Worm (Caenorhabditis elegans) whole organism, L4/young adult: Measurements from ENCODE around the gene fbxa-105.
"Not testable (repeated sequence)": the region's sequence is repeated elsewhere in the genome, so short reads cannot be mapped to it uniquely, and the experiment has no call there.

ENCODE experiments used
- W03F9.2 ChIP-seq: fragments of 150-350 bp; optimal IDR thresholded peaks from 2 replicates; lab custom pipeline; 2014; ENCODE audit warnings: missing biosample characterization, missing genetic modification characterization
- dao-5 ChIP-seq: sonication (generic microtip); optimal IDR thresholded peaks from 2 replicates; lab custom pipeline; 2016; ENCODE audit warnings: missing genotype, missing genetic modification characterization, moderate library complexity, missing compliant biosample characterization
- him-1 ChIP-seq: sonication (generic microtip); optimal IDR thresholded peaks from 2 replicates; lab custom pipeline; 2016; ENCODE audit warnings: missing genotype, missing genetic modification reagents, missing genetic modification characterization, missing compliant biosample characterization

fbxa-105 gene

DNA sequence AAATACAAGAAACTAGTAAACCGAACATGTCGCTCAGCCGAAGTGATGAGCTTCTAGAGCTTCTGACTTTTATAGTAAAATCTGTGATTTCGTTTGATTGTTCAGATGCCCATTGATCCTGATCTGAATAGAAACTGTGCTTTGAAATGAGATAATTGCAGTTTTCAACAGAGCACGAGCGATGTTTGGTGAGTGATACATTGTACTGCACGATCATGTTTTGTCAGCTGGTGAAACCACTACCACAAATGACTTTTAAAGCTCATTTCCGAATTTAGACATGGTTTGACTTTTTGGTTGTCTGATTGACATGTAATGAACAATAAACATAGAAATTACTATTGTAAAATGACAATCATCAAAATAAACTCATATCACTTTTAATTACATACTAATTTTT, 36.4 kb downstream of the fbxa-105 start, which contains the start of gene tag-293:
TSS of gene tag-293 (minus strand) at position 101 of the 400 bp plus-strand sequence.
- TF ChIP-seq W03F9.2 (no peak), dao-5 (tag; lab: Kevin White, UChicago) (no peak), him-1 (tag; lab: Kevin White, UChicago) (no peak)

ce11 chrV:7353602-7354001, 38.2 kb downstream of the fbxa-105 start:
- TF ChIP-seq W03F9.2 (no peak), him-1 (tag; lab: Kevin White, UChicago) (no peak), dao-5 (tag; lab: Kevin White, UChicago) (no peak)

DNA sequence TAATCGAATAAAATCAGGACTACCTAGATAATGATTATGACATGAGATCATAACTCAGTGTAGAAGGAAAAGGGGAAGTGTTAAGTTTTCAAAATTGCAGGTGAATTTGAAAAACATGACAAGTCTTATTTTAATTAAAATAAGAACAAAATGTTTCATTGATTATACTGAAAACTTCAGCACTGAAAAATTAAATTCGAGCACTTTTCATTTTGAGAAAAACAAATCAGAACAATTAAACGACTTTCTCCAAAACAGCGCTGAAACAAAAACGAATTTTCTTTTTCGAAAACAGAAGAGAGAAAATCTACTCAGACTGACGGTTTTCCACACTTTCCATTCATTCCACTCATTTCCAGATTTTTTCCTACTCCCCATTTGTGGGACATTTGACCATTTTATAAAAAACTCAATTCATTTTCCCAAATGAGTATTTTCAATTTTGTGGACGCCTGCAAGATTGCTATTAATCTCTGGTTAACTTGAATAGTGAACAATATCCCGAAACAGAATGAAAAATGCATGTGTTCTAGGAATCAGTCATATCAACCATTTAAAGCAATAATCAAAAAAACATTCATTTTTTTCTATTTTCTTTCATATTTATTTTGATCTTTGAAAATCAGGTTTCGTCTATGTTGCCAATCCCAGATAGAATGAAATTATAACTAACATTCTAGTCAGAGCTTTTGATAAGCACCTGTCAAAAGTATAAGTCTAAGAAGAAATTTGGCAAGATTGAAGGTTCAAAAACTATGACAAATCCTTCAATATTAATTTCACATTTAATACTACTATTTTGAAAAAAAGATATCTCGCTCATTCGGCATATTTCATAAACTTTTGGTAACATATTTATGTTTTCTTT, 39.4 kb downstream of the fbxa-105 start, which contains the start of the genes srh-231 and srh-275:
TSS of gene srh-231 (minus strand) at position 51 of the 868 bp plus-strand sequence.
TSS of gene srh-275 (plus strand) at position 818 of the 868 bp plus-strand sequence.
- TF ChIP-seq dao-5 (tag; lab: Kevin White, UChicago): no peak
- no peak for TF ChIP-seq W03F9.2
- no peak for TF ChIP-seq him-1 (tag; lab: Kevin White, UChicago)

- TF ChIP-seq him-1 (tag; lab: Kevin White, UChicago) (no peak), W03F9.2 (no peak), dao-5 (tag; lab: Kevin White, UChicago) (no peak)
These were observed 42.3 kb downstream of the fbxa-105 start, which contains the start of gene nhr-149 for ce11 chrV:7349541-7349940. Gene nhr-149, minus strand, starts transcription at chrV:7349641.

DNA sequence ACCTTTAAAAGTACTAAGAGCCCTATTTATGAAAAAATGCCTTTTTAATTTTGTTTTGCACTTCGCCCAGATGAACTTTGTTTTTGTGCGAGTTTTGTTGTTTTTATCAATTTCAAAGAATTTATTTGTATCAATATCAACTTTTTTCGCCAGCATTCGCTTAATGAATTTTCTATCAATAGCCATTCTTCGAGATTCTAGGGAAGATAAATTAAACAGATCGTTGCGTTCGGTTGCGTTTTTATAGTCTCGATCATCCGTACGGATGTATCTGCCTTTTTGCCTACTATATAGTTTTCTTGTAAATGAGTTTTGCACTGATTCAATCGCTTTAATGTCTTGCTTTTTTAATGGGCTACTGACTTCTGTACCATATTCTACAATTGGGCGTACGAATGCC, 46.3 kb downstream of the fbxa-105 start, which contains the start of gene nhr-147:
TSS of gene nhr-147 (plus strand) at position 301 of the 400 bp plus-strand sequence.
- TF ChIP-seq him-1 (tag; lab: Kevin White, UChicago); dao-5 (tag; lab: Kevin White, UChicago); W03F9.2: not testable (repeated sequence)

ce11 chrV:7343522-7343921, 48.3 kb downstream of the fbxa-105 start, which contains the start of gene srh-244:
Gene srh-244, plus strand, starts transcription at chrV:7343822.
- TF ChIP-seq him-1 (tag; lab: Kevin White, UChicago) (no peak), W03F9.2 (no peak), dao-5 (tag; lab: Kevin White, UChicago) (no peak)

DNA sequence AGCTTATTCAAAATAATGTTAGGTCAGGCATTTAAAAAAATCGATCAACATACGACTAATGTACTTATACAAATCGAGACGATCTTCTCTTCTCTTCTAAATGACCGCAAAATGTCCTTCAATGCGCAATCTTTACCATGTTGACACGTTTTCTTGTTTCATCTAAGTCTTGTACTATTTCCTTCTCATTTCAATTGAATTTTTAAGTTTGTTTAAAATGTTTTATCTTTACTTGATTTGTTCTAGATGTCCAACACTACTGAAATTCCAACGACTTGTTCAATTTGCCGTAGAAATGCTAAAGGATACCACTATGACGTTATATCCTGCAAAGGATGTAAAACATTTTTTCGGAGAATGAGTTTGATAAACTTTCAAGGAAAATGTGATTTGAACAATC, 49.9 kb downstream of the fbxa-105 start, which contains the start of the genes nhr-263 and nhr-148:
TSS of gene nhr-263 (minus strand) at position 101 of the 400 bp plus-strand sequence.
TSS of gene nhr-148 (plus strand) at position 215 of the 400 bp plus-strand sequence.
- TF ChIP-seq dao-5 (tag; lab: Kevin White, UChicago) (no peak), him-1 (tag; lab: Kevin White, UChicago) (no peak), W03F9.2 (no peak)
